Fruit fly (Drosophila melanogaster): Measurements from ENCODE around the gene CG33985.

CG33985 gene

DNA sequence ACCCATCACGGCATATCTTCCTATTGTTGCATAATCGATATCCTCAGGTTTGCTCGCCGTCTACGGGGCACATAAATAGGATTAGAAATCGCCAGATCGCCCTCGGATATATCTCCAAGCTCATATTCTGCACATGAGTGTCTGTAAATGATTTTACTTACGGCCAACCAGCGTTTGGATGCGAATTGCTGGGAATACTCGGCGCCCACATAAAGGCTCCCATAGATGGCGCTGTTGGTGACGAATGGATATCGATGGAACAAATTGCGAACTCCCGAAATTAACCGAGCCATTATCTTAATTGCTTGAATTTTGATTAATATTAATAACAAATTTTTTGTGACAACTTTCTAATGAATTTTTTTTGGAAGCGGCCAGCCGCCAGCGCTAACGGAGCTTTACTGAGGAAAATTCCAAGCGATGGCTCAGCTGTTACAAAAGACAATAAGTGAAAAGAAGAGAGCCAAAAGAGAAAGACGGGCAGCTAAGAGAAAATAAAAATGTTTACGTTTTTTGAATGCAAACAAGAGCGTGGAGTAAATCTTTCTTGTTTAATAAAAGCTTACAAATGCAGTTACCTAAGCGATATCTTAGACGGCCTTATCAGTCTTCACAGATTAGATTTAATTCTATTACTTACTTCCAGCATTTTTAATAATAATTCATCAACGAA, 31.9 kb downstream of the CG33985 start (continued):
- 0 out of 2 replicates have a peak, but pooled peaks have one; percentile 35 for TF ChIP-seq ato (GFP tag; IDR thresholded peaks at IDR 0.05; ENCODE audit: partially characterized antibody)
- TF ChIP-seq Gsc (GFP tag; IDR thresholded peaks at IDR 0.05): no peak
- peak; percentile 35 for TF ChIP-seq ATbp (GFP tag; optimal IDR thresholded peaks at IDR 0.05)
- no peak for TF ChIP-seq HmgD (GFP tag; optimal IDR thresholded peaks at IDR 0.05)
- TF ChIP-seq CrebB (tag; optimal IDR thresholded peaks at IDR 0.05): no peak
- no peak for TF ChIP-seq Ets97D (GFP tag; optimal IDR thresholded peaks at IDR 0.05)
- no peak for TF ChIP-seq CG11723 (GFP tag; optimal IDR thresholded peaks at IDR 0.05)
- peak in 1 of 2 experiments; percentile 51 for TF ChIP-seq Pdp1 (GFP tag; optimal IDR thresholded peaks at IDR 0.05)
- TF ChIP-seq CG12236 (GFP tag; optimal IDR thresholded peaks at IDR 0.05): no peak
- peak; percentile 51 for TF ChIP-seq Asciz (GFP tag; optimal IDR thresholded peaks at IDR 0.05)
- TF ChIP-seq CG1832 (GFP tag; optimal IDR thresholded peaks at IDR 0.05): no peak

DNA sequence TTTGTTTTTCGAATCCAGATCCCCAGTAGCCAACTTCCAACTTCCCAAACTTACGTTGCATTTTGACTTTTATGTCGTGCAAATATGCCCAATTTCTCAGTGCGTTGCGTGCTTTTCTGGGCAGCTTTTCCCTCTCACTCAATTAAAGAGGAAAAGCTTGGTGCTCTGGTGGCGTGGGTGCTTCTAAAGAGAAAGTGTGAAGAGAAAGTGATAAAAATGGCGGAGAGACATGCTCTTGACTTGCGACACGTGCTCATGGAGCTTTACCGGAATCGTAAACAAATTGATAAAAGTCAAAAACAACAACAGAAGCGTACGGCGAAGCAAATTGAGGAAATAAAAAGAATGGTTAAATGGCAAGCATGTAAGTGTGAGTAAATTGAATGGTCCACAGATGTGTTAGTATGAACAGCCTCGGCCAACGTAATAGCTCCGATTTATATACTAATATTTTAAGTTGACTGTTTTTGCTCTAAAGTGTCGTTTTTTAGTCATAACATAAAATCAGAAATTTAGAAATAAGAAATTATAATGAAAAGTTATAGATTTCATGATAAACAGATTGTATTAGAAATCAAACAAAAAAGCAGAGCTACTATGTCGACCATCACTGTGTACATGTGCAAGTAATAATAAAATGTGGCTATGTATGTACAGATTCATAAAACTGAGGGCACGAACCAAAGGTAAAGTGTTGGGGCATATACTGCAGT, 32.6 kb downstream of the CG33985 start:
- TF ChIP-seq Hand (GFP tag; optimal IDR thresholded peaks at IDR 0.05): no peak
- no peak for TF ChIP-seq bbx (GFP tag; IDR thresholded peaks at IDR 0.05; ENCODE audit: partially characterized antibody)
- no peak for TF ChIP-seq pho (GFP tag; optimal IDR thresholded peaks at IDR 0.05)
- no peak for TF ChIP-seq CG1024 (GFP tag; IDR thresholded peaks at IDR 0.05)
- TF ChIP-seq CG17328 (GFP tag; IDR thresholded peaks at IDR 0.05): peak; percentile 55
- TF ChIP-seq grn (GFP tag; optimal IDR thresholded peaks at IDR 0.05): no peak
- no peak for TF ChIP-seq klu (GFP tag; IDR thresholded peaks at IDR 0.05)
- no peak for TF ChIP-seq CG7963 (GFP tag; IDR thresholded peaks at IDR 0.05; ENCODE audit: partially characterized antibody)
- peak; percentile 44 for TF ChIP-seq CG18599 (GFP tag; optimal IDR thresholded peaks at IDR 0.05)
- peak; percentile 32 for TF ChIP-seq Max (GFP tag; optimal IDR thresholded peaks at IDR 0.05)
- TF ChIP-seq lmd (GFP tag; IDR thresholded peaks at IDR 0.05): peak; percentile 41; the same call in 1 of the 2 replicates
- peak; percentile 34; the same call in 1 of the 2 replicates for TF ChIP-seq E2f1 (GFP tag; IDR thresholded peaks at IDR 0.05)
- TF ChIP-seq pb (GFP tag; optimal IDR thresholded peaks at IDR 0.05): no peak
- peak; percentile 73 for TF ChIP-seq dmrt99B (tag; optimal IDR thresholded peaks at IDR 0.05)
- no peak for TF ChIP-seq pros (GFP tag; optimal IDR thresholded peaks at IDR 0.05)
- no peak for TF ChIP-seq Neu2 (GFP tag; optimal IDR thresholded peaks at IDR 0.05; ENCODE audit: borderline replicate concordance)
- TF ChIP-seq Sry-δ (GFP tag; optimal IDR thresholded peaks at IDR 0.05): no peak
- TF ChIP-seq CG1529 (GFP tag; optimal IDR thresholded peaks at IDR 0.05): no peak
- TF ChIP-seq CG7556 (GFP tag; optimal IDR thresholded peaks at IDR 0.05): peak; percentile 48
- peak; percentile 29 for TF ChIP-seq CG18262 (tag; optimal IDR thresholded peaks at IDR 0.05)
- TF ChIP-seq psq (GFP tag; optimal IDR thresholded peaks at IDR 0.05): no peak
- TF ChIP-seq CG15479 (GFP tag; optimal IDR thresholded peaks at IDR 0.05): no peak
- TF ChIP-seq jigr1 (GFP tag; IDR thresholded peaks at IDR 0.05): no peak
- no peak for TF ChIP-seq B-H1 (GFP tag; IDR thresholded peaks at IDR 0.05)
- TF ChIP-seq az2 (GFP tag; optimal IDR thresholded peaks at IDR 0.05): peak; percentile 14
- no peak for TF ChIP-seq trh (GFP tag; optimal IDR thresholded peaks at IDR 0.05)
- peak; percentile 15 for TF ChIP-seq CG15601 (tag; optimal IDR thresholded peaks at IDR 0.05)
- TF ChIP-seq CG7786 (GFP tag; optimal IDR thresholded peaks at IDR 0.05): no peak
- no peak for TF ChIP-seq CG1647 (GFP tag; optimal IDR thresholded peaks at IDR 0.05)
- TF ChIP-seq CG2202 (tag; optimal IDR thresholded peaks at IDR 0.05): no peak
- TF ChIP-seq CG14014 (GFP tag; IDR thresholded peaks at IDR 0.05): no peak
- TF ChIP-seq eve (GFP tag; optimal IDR thresholded peaks at IDR 0.05): no peak
- no peak; the same call in 1 of the 2 replicates for TF ChIP-seq MBD-R2 (GFP tag; IDR thresholded peaks at IDR 0.05)
- TF ChIP-seq CG7987 (GFP tag; optimal IDR thresholded peaks at IDR 0.05): no peak
- TF ChIP-seq ato (GFP tag; IDR thresholded peaks at IDR 0.05; ENCODE audit: partially characterized antibody): no peak
- TF ChIP-seq Doc2 (GFP tag; IDR thresholded peaks at IDR 0.05): no peak
- peak in 1 of 2 experiments; percentile 0 for TF ChIP-seq Pdp1 (GFP tag; optimal IDR thresholded peaks at IDR 0.05)
- no peak for TF ChIP-seq mam (GFP tag; optimal IDR thresholded peaks at IDR 0.05)

Measured in whole organism, embryonic.